Worm (Caenorhabditis elegans) whole organism, late embryonic: ENCODE data around the gene F23D12.2.

Source experiments
- ceh-22 ChIP-seq: sonication (generic microtip); optimal IDR thresholded peaks from 2 replicates; lab custom pipeline; 2017; ENCODE audit warnings: missing biosample characterization, missing genetic modification characterization
- ets-4 ChIP-seq: sonication (generic microtip); optimal IDR thresholded peaks from 2 replicates; lab custom pipeline; 2016; ENCODE audit warnings: missing genetic modification characterization, missing compliant biosample characterization
- hlh-15 ChIP-seq: sonication (generic microtip); optimal IDR thresholded peaks from 2 replicates; lab custom pipeline; 2016; ENCODE audit warnings: missing genetic modification characterization, missing compliant biosample characterization
- pag-3 ChIP-seq: sonication (generic microtip); optimal IDR thresholded peaks from 2 replicates; lab custom pipeline; 2016; ENCODE audit warnings: missing compliant biosample characterization, missing genetic modification characterization, borderline replicate concordance
- pat-9 ChIP-seq: fragments of 200-800 bp; sonication (Bioruptor generic); optimal IDR thresholded peaks from 2 replicates; lab custom pipeline; 2018; ENCODE audit warnings: mild to moderate bottlenecking, missing genetic modification characterization, moderate library complexity, missing compliant biosample characterization
- pha-2 ChIP-seq: sonication (generic microtip); optimal IDR thresholded peaks from 2 replicates; lab custom pipeline; 2017; ENCODE audit warnings: mild to moderate bottlenecking, missing genetic modification characterization, missing compliant biosample characterization

The F23D12.2 gene

ce11 chrX:14370314-14370713, 51.1 kb downstream of the F23D12.2 start, which contains the start of gene irk-3:
irk-3 (minus strand) TSS chrX:14370414.
- TF ChIP-seq pha-2 (tag; lab: Kevin White, UChicago), result no peak
- TF ChIP-seq pag-3 (tag; lab: Kevin White, UChicago), result no peak
- TF ChIP-seq ceh-22, result no peak
- no peak for TF ChIP-seq hlh-15 (tag; lab: Kevin White, UChicago)
- no peak for TF ChIP-seq pat-9 (tag; lab: Kevin White, UChicago)
- TF ChIP-seq ets-4 (tag; lab: Kevin White, UChicago), result no peak
